Worm (Caenorhabditis elegans): ENCODE results near the gene sru-42.

DNA sequence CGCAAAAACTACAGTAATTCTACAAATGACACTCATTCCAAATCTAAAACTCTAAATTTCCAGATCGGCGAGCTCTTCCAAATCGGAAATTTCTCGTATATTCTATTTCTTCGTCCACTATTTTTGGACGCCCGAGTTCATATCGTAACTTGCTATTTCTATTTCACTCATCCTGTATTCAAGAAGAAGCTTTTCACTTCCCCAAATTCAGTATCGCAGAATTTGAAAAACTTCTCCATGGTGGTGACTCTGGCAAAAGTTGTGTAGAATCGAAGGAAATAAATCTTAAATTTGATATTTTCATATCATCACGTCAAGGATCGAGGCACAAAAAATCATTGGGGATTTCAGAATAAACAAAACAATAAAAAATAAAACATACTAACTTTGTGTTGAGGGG lies 1.9 kb downstream of the sru-42 start:
- TF ChIP-seq elt-2 (tag; optimal IDR thresholded peaks at IDR 0.05) = no peak
- TF ChIP-seq hlh-30 (tag; optimal IDR thresholded peaks at IDR 0.05; ENCODE audit: insufficient read depth) = no peak
- TF ChIP-seq zip-5 (tag; optimal IDR thresholded peaks at IDR 0.05) = no peak
- TF ChIP-seq elt-4 (tag; optimal IDR thresholded peaks at IDR 0.05) = no peak
- no peak for TF ChIP-seq C08G9.2 (tag; optimal IDR thresholded peaks at IDR 0.05)
- no peak for TF ChIP-seq ceh-31 (tag; optimal IDR thresholded peaks at IDR 0.05)
- no peak for TF ChIP-seq gmeb-2 (tag; optimal IDR thresholded peaks at IDR 0.05)
- TF ChIP-seq fkh-10 (GFP tag; optimal IDR thresholded peaks at IDR 0.05) = no peak
- no peak for TF ChIP-seq odd-2 (tag; optimal IDR thresholded peaks at IDR 0.05)
- TF ChIP-seq ztf-16 (tag; optimal IDR thresholded peaks at IDR 0.05) = no peak
- no peak for TF ChIP-seq pqm-1 (tag; optimal IDR thresholded peaks at IDR 0.05)
- no peak for TF ChIP-seq pat-9 (tag; optimal IDR thresholded peaks at IDR 0.05)
- no peak for TF ChIP-seq sdc-2 (tag; optimal IDR thresholded peaks at IDR 0.05)
- TF ChIP-seq nfya-1 (tag; optimal IDR thresholded peaks at IDR 0.05) = no peak

Measured in whole organism, late embryonic.